Fruit fly (Drosophila melanogaster): ENCODE data around the gene CG7557.

DNA sequence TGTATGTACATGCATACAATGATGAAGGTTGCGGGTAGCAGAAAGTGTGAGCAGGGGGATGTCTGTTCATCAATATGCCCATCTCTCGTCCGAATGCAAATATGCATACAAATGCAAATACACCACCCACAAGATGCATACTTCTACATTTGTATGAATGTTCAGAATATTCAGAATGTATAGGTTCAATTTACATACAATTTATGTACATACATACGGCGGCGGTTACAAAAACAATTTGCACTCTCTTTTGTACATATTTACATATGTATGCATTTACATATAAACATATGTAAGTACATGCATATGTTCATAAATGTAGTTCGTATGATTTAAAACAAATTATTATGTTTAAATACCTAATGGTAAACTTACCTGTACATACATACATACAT is 46.9 kb downstream of the CG7557 start:
- no peak for TF ChIP-seq CG4318 (GFP tag; optimal IDR thresholded peaks at IDR 0.05)
- no peak for TF ChIP-seq pdm3 (GFP tag; optimal IDR thresholded peaks at IDR 0.05)
- no peak for TF ChIP-seq vri (GFP tag; optimal IDR thresholded peaks at IDR 0.05)
- TF ChIP-seq esn (GFP tag; optimal IDR thresholded peaks at IDR 0.05): no peak
- TF ChIP-seq Ets21C (GFP tag; optimal IDR thresholded peaks at IDR 0.05): no peak
- TF ChIP-seq Sox15 (GFP tag; optimal IDR thresholded peaks at IDR 0.05): no peak
- TF ChIP-seq eg (GFP tag; IDR thresholded peaks at IDR 0.05): no peak
- TF ChIP-seq acj6 (GFP tag; optimal IDR thresholded peaks at IDR 0.05): no peak
- TF ChIP-seq CG6808 (GFP tag; optimal IDR thresholded peaks at IDR 0.05): no peak
- no peak for TF ChIP-seq Gug (GFP tag; IDR thresholded peaks at IDR 0.05)
- TF ChIP-seq CG7368 (GFP tag; optimal IDR thresholded peaks at IDR 0.05): no peak
- TF ChIP-seq salr (GFP tag; optimal IDR thresholded peaks at IDR 0.05): no peak

All from whole organism, prepupa.